Fruit fly (Drosophila melanogaster) Kc167 (cell line): ENCODE results near the gene nrv1.

Source experiments
- Myc ChIP-seq: fragments of >200 bp; optimal IDR thresholded peaks from 2 replicates; lab custom pipeline; 2017; ENCODE audit warnings: missing external identifiers
- Sin3A ChIP-seq: fragments of >200 bp; optimal IDR thresholded peaks from 2 replicates; lab custom pipeline; 2018; ENCODE audit warnings: missing external identifiers
- h ChIP-seq: fragments of >200 bp; optimal IDR thresholded peaks from 3 replicates; lab custom pipeline; 2018; ENCODE audit warnings: missing external identifiers
- psq ChIP-seq: fragments of >200 bp; optimal IDR thresholded peaks from 2 replicates; lab custom pipeline; 2017; ENCODE audit warnings: missing external identifiers
- ttk ChIP-seq: sonication (Bioruptor generic); optimal IDR thresholded peaks from 2 replicates; lab custom pipeline; 2017; ENCODE audit warnings: missing external identifiers

- TF ChIP-seq h (lab: Kevin White, UChicago) (no peak), Sin3A (lab: Kevin White, UChicago) (no peak), ttk (no peak), psq (lab: Kevin White, UChicago) (no peak), Myc (lab: Kevin White, UChicago) (no peak)
These were observed 46.6 kb downstream of the nrv1 start, which contains the start of gene TTLL3A for dm6 chr2L:6740088-6740487.
